Worm (Caenorhabditis elegans) whole organism, L4/young adult: Measurements from ENCODE around the gene rpt-6.

Experiments used
- W03F9.2 ChIP-seq: fragments of 150-350 bp; optimal IDR thresholded peaks from 2 replicates; lab custom pipeline; 2014; ENCODE audit warnings: missing biosample characterization, missing genetic modification characterization
- dao-5 ChIP-seq: sonication (generic microtip); optimal IDR thresholded peaks from 2 replicates; lab custom pipeline; 2016; ENCODE audit warnings: missing genotype, missing genetic modification characterization, moderate library complexity, missing compliant biosample characterization
- him-1 ChIP-seq: sonication (generic microtip); optimal IDR thresholded peaks from 2 replicates; lab custom pipeline; 2016; ENCODE audit warnings: missing genotype, missing genetic modification reagents, missing genetic modification characterization, missing compliant biosample characterization

DNA sequence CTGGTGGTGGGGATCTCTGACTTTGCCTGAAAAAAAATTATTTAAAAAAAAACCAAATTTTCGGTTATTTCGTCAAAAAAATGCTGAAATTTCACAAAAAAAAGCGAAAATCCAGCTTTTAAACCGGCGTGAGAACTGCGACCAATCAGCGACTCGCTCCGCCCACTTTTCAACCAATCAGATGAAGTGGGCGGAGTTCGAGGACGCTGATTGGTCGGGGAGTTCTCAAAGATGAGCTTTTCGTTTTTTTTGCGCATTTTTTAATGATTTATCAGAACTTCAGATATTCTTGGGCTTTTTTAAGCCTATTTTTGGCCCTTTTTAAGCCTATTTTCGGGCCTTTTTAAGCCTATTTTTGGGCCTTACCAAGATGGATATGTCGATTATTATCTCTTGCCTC lies 50.0 kb downstream of the rpt-6 start:
- TF ChIP-seq him-1 (tag; lab: Kevin White, UChicago) (no peak), dao-5 (tag; lab: Kevin White, UChicago) (no peak), W03F9.2 (tag; lab: Kevin White, UChicago) (no peak)
